Worm (Caenorhabditis elegans) whole organism, L4 larva: ENCODE measurements around the gene T27A8.2.

ENCODE experiments used
- R02D3.7 ChIP-seq: fragments of 150-350 bp; sonication (generic microtip); optimal IDR thresholded peaks from 3 replicates; lab custom pipeline; 2014; ENCODE audit warnings: missing biosample characterization, missing genetic modification characterization
- T20F7.1 ChIP-seq: fragments of 200-800 bp; sonication (Bioruptor generic); optimal IDR thresholded peaks from 2 replicates; lab custom pipeline; 2018; ENCODE audit warnings: mild to moderate bottlenecking, missing genetic modification characterization, missing compliant biosample characterization
- ZK337.2 ChIP-seq: fragments of 200-800 bp; sonication (Bioruptor generic); IDR thresholded peaks from 2 replicates; pipeline ENCODE4 v1.3.6; 2022; ENCODE audit warnings: missing genetic modification reagents, missing genetic modification characterization, missing compliant biosample characterization
- ZK546.5 ChIP-seq, 2 experiments: sonication (generic microtip); optimal IDR thresholded peaks; 2 replicates each; lab custom pipeline; 2017; ENCODE audit warnings: missing biosample characterization in 2 of 2, missing genetic modification characterization in 2 of 2
- aha-1 ChIP-seq: fragments of 150-350 bp; peaks from one replicate; lab custom pipeline; 2014; ENCODE audit warnings: missing biosample characterization, missing genetic modification characterization
- ama-1 ChIP-seq: fragments of 150-350 bp; optimal IDR thresholded peaks from 2 replicates; lab custom pipeline; 2014; ENCODE audit warnings: inconsistent platforms, mixed read lengths
- ceh-20 ChIP-seq: fragments of 200-800 bp; sonication (Bioruptor generic); IDR thresholded peaks from 2 replicates; pipeline ENCODE4 v1.3.6; 2022; ENCODE audit warnings: missing genetic modification reagents, missing genetic modification characterization, missing compliant biosample characterization
- ceh-28 ChIP-seq: fragments of 150-350 bp; optimal IDR thresholded peaks from 2 replicates; lab custom pipeline; 2014; ENCODE audit warnings: missing biosample characterization, missing genetic modification reagents, missing genetic modification characterization
- ceh-62 ChIP-seq: sonication (generic microtip); optimal IDR thresholded peaks from 2 replicates; lab custom pipeline; 2017; ENCODE audit warnings: missing biosample characterization, missing genetic modification characterization
- ceh-82 ChIP-seq: sonication (generic microtip); optimal IDR thresholded peaks from 2 replicates; lab custom pipeline; 2017; ENCODE audit warnings: missing biosample characterization, missing genetic modification characterization
- ces-1 ChIP-seq: fragments of 150-350 bp; sonication (generic microtip); optimal IDR thresholded peaks from 4 replicates; lab custom pipeline; 2014; ENCODE audit warnings: missing biosample characterization, missing genetic modification reagents, missing genetic modification characterization
- cey-2 ChIP-seq: sonication (generic microtip); optimal IDR thresholded peaks from 3 replicates; lab custom pipeline; 2017; ENCODE audit warnings: missing genetic modification characterization, mild to moderate bottlenecking, missing compliant biosample characterization, antibody characterized with exemption, borderline replicate concordance; ENCODE audit not compliant: insufficient read depth
- daf-12 ChIP-seq: fragments of 150-350 bp; optimal IDR thresholded peaks from 2 replicates; lab custom pipeline; 2014; ENCODE audit warnings: missing biosample characterization, missing genetic modification reagents, missing genetic modification characterization
- daf-16 ChIP-seq, 3 experiments: sonication (generic microtip); optimal IDR thresholded peaks; 2 replicates each; lab custom pipeline; 2016 to 2017; ENCODE audit warnings: missing genetic modification characterization in 3 of 3, missing genetic modification reagents in 3 of 3, mild to moderate bottlenecking in 2 of 3, missing compliant biosample characterization in 2 of 3, missing biosample characterization in 1 of 3, moderate library complexity in 1 of 3
- daf-8 ChIP-seq: fragments of 200-800 bp; sonication (Bioruptor generic); IDR thresholded peaks from 2 replicates; pipeline ENCODE4 v1.3.6; 2022; ENCODE audit warnings: missing genetic modification characterization, missing compliant biosample characterization
- dmd-6 ChIP-seq: fragments of 200-800 bp; sonication (Bioruptor generic); IDR thresholded peaks from 2 replicates; pipeline ENCODE4 v1.3.6; 2022; ENCODE audit warnings: missing genetic modification reagents, missing genetic modification characterization, missing compliant biosample characterization
- dmd-8 ChIP-seq: fragments of 200-800 bp; sonication (Bioruptor generic); IDR thresholded peaks from 2 replicates; pipeline ENCODE4 v1.3.6; 2022; ENCODE audit warnings: missing genetic modification characterization, missing compliant biosample characterization
- duxl-1 ChIP-seq: sonication (generic microtip); optimal IDR thresholded peaks from 2 replicates; lab custom pipeline; 2016; ENCODE audit warnings: mild to moderate bottlenecking, missing genetic modification characterization, moderate library complexity, missing compliant biosample characterization; ENCODE audit not compliant: poor library complexity
- dve-1 ChIP-seq: sonication (generic microtip); optimal IDR thresholded peaks from 2 replicates; lab custom pipeline; 2017; ENCODE audit warnings: antibody characterized with exemption, mild to moderate bottlenecking, missing genetic modification characterization, missing compliant biosample characterization; ENCODE audit not compliant: insufficient read depth
- egl-43 ChIP-seq: fragments of 200-800 bp; sonication (Bioruptor generic); IDR thresholded peaks from 2 replicates; pipeline ENCODE4 v1.3.6; 2022; ENCODE audit warnings: missing genetic modification reagents, missing genetic modification characterization, missing compliant biosample characterization
- gei-8 ChIP-seq: fragments of 200-800 bp; sonication (Bioruptor generic); optimal IDR thresholded peaks from 2 replicates; lab custom pipeline; 2018; ENCODE audit warnings: mild to moderate bottlenecking, missing genetic modification characterization, missing compliant biosample characterization
- hlh-30 ChIP-seq: sonication (generic microtip); optimal IDR thresholded peaks from 2 replicates; lab custom pipeline; 2017; ENCODE audit warnings: antibody characterized with exemption, mild to moderate bottlenecking, missing genetic modification characterization, missing compliant biosample characterization; ENCODE audit not compliant: insufficient read depth
- hmg-1.1 ChIP-seq: fragments of 200-800 bp; sonication (Bioruptor generic); IDR thresholded peaks from 2 replicates; pipeline ENCODE4 v1.3.6; 2022; ENCODE audit warnings: missing genetic modification reagents, missing genetic modification characterization, missing compliant biosample characterization
- lin-15B ChIP-seq: fragments of 150-350 bp; sonication (generic microtip); optimal IDR thresholded peaks from 3 replicates; lab custom pipeline; 2014; ENCODE audit warnings: missing biosample characterization, missing genetic modification characterization
- lin-38 ChIP-seq: fragments of 200-800 bp; sonication (Bioruptor generic); IDR thresholded peaks from 2 replicates; pipeline ENCODE4 v1.3.6; 2022; ENCODE audit warnings: missing genetic modification reagents, missing genetic modification characterization, missing compliant biosample characterization
- lin-39 ChIP-seq: fragments of 150-350 bp; optimal IDR thresholded peaks from 2 replicates; lab custom pipeline; 2014; ENCODE audit warnings: missing biosample characterization, missing genetic modification reagents, missing genetic modification characterization
- lir-3 ChIP-seq: sonication (generic microtip); optimal IDR thresholded peaks from 2 replicates; lab custom pipeline; 2016; ENCODE audit warnings: mild to moderate bottlenecking, missing genetic modification characterization, missing compliant biosample characterization
- lsy-2 ChIP-seq, 2 experiments: fragments of 150-350 bp in 1 of 2; sonication (generic microtip) in 1 of 2; optimal IDR thresholded peaks; 2 replicates each; lab custom pipeline; 2014 to 2017; ENCODE audit warnings: missing biosample characterization in 2 of 2, missing genetic modification characterization in 2 of 2
- madf-9 ChIP-seq: fragments of 200-800 bp; sonication (Bioruptor generic); conservative IDR thresholded peaks from 2 replicates; pipeline ENCODE4 v1.3.6; 2022; ENCODE audit warnings: missing genetic modification reagents, missing genetic modification characterization, missing compliant biosample characterization
- mdl-1 ChIP-seq, 2 experiments: fragments of 150-350 bp in 1 of 2; sonication (generic microtip) in 1 of 2; optimal IDR thresholded peaks; 2 replicates each; lab custom pipeline; 2014 to 2017; ENCODE audit warnings: missing biosample characterization in 2 of 2, missing genetic modification characterization in 2 of 2
- mep-1 ChIP-seq: fragments of 150-350 bp; sonication (generic microtip); optimal IDR thresholded peaks from 3 replicates; lab custom pipeline; 2014; ENCODE audit warnings: missing biosample characterization, missing genetic modification characterization
- mes-2 ChIP-seq: sonication (generic microtip); optimal IDR thresholded peaks from 2 replicates; lab custom pipeline; 2016; ENCODE audit warnings: missing genotype, mild to moderate bottlenecking, missing genetic modification characterization, missing compliant biosample characterization; ENCODE audit not compliant: poor library complexity, severe bottlenecking
- mxl-2 ChIP-seq: fragments of 200-800 bp; sonication (Bioruptor generic); conservative IDR thresholded peaks from 2 replicates; pipeline ENCODE4 v1.3.6; 2022; ENCODE audit warnings: missing genetic modification reagents, missing genetic modification characterization, missing compliant biosample characterization
- nhr-111 ChIP-seq: fragments of 200-800 bp; sonication (Bioruptor generic); optimal IDR thresholded peaks from 2 replicates; lab custom pipeline; 2018; ENCODE audit warnings: mild to moderate bottlenecking, missing genetic modification characterization, missing compliant biosample characterization
- nhr-28 ChIP-seq: fragments of 150-350 bp; optimal IDR thresholded peaks from 2 replicates; lab custom pipeline; 2014; ENCODE audit warnings: missing biosample characterization, missing genetic modification characterization
- nhr-42 ChIP-seq: fragments of 200-800 bp; sonication (Bioruptor generic); IDR thresholded peaks from 2 replicates; pipeline ENCODE4 v1.3.6; 2022; ENCODE audit warnings: missing genetic modification characterization, missing compliant biosample characterization
- nhr-6 ChIP-seq: fragments of 150-350 bp; optimal IDR thresholded peaks from 2 replicates; lab custom pipeline; 2014; ENCODE audit warnings: missing biosample characterization, missing genetic modification characterization
- nhr-76 ChIP-seq: fragments of 150-350 bp; optimal IDR thresholded peaks from 2 replicates; lab custom pipeline; 2014; ENCODE audit warnings: missing biosample characterization, missing genetic modification characterization
- pha-4 ChIP-seq, 2 experiments: fragments of 150-350 bp in 1 of 2; fragments of 200-800 bp in 1 of 2; sonication (Bioruptor generic) in 1 of 2; IDR thresholded peaks in 1 of 2; optimal IDR thresholded peaks in 1 of 2; 2 replicates each; pipeline versions ENCODE4 v1.3.6 to Lab custom; 2014 to 2022; ENCODE audit warnings: missing genetic modification characterization in 2 of 2, missing genetic modification reagents in 2 of 2, missing biosample characterization in 1 of 2, missing compliant biosample characterization in 1 of 2
- php-3 ChIP-seq: fragments of 200-800 bp; sonication (Bioruptor generic); IDR thresholded peaks from 2 replicates; pipeline ENCODE4 v1.3.6; 2022; ENCODE audit warnings: missing genetic modification reagents, missing genetic modification characterization, missing compliant biosample characterization
- set-16 ChIP-seq: fragments of 200-800 bp; sonication (Bioruptor generic); IDR thresholded peaks from 2 replicates; pipeline ENCODE4 v1.3.6; 2022; ENCODE audit warnings: missing genetic modification reagents, missing genetic modification characterization, missing compliant biosample characterization
- snpc-4 ChIP-seq: fragments of 150-350 bp; optimal IDR thresholded peaks from 2 replicates; lab custom pipeline; 2014; ENCODE audit warnings: missing biosample characterization, missing genetic modification characterization
- spr-1 ChIP-seq: sonication (generic microtip); optimal IDR thresholded peaks from 2 replicates; lab custom pipeline; 2016; ENCODE audit warnings: mild to moderate bottlenecking, missing genetic modification characterization, missing compliant biosample characterization
- tag-97 ChIP-seq: fragments of 200-800 bp; sonication (Bioruptor generic); IDR thresholded peaks from 2 replicates; pipeline ENCODE4 v1.3.6; 2022; ENCODE audit warnings: missing genetic modification characterization, missing compliant biosample characterization
- vab-7 ChIP-seq: fragments of 200-800 bp; sonication (Bioruptor generic); IDR thresholded peaks from 2 replicates; pipeline ENCODE4 v1.3.6; 2022; ENCODE audit warnings: missing genetic modification reagents, missing genetic modification characterization, missing compliant biosample characterization
- zfp-3 ChIP-seq: fragments of 200-800 bp; sonication (Bioruptor generic); conservative IDR thresholded peaks from 2 replicates; pipeline ENCODE4 v1.3.6; 2022; ENCODE audit warnings: missing genetic modification reagents, missing genetic modification characterization, missing compliant biosample characterization
- zip-2 ChIP-seq: fragments of 150-350 bp; optimal IDR thresholded peaks from 2 replicates; lab custom pipeline; 2014; ENCODE audit warnings: missing biosample characterization, missing genetic modification characterization

Gene T27A8.2

ce11 chrX:16028980-16029379 lies 29.8 kb downstream of the T27A8.2 start:
- TF ChIP-seq lin-15B (no peak), set-16 (peak; percentile 78), gei-8 (GFP tag; lab: Kevin White, UChicago) (no peak), ZK337.2 (GFP tag; lab: Robert Waterston, UW) (no peak), daf-8 (no peak), hmg-1.1 (GFP tag; lab: Robert Waterston, UW) (no peak), madf-9 (GFP tag; lab: Robert Waterston, UW) (no peak)

ce11 chrX:16024558-16024957 lies 34.2 kb downstream of the T27A8.2 start:
- TF ChIP-seq ama-1 = no peak
- peak; percentile 82 for TF ChIP-seq mep-1
- 0 out of 2 replicates have a peak, but pooled peaks have one; percentile 44 for TF ChIP-seq nhr-42 (GFP tag; lab: Robert Waterston, UW)
- TF ChIP-seq dve-1 = peak; percentile 88
- TF ChIP-seq daf-16 (GFP tag; optimal IDR thresholded peaks at IDR 0.05; lab: Kevin White, UChicago) = peak; percentile 57 to 64
- peak; percentile 76 for TF ChIP-seq daf-16 (tag; optimal IDR thresholded peaks at IDR 0.05; lab: Kevin White, UChicago)
- TF ChIP-seq zfp-3 (GFP tag; lab: Robert Waterston, UW) = no peak
- peak; percentile 85 to 94 for TF ChIP-seq mdl-1 (tag; optimal IDR thresholded peaks at IDR 0.05; lab: Kevin White, UChicago)
- TF ChIP-seq madf-9 (GFP tag; lab: Robert Waterston, UW) = 0 out of 2 replicates have a peak, but pooled peaks have one; percentile 44
- TF ChIP-seq hlh-30 (tag; lab: Kevin White, UChicago) = peak; percentile 81
- no peak for TF ChIP-seq daf-12
- no peak for TF ChIP-seq mxl-2
- TF ChIP-seq nhr-76 (tag; lab: Kevin White, UChicago) = no peak
- no peak for TF ChIP-seq ces-1 (GFP tag; lab: Kevin White, UChicago)
- no peak for TF ChIP-seq egl-43
- TF ChIP-seq gei-8 (GFP tag; lab: Kevin White, UChicago) = peak; percentile 69
- no peak for TF ChIP-seq daf-8
- peak; percentile 75 for TF ChIP-seq spr-1 (tag; lab: Kevin White, UChicago)
- TF ChIP-seq ceh-82 (tag; lab: Kevin White, UChicago) = no peak
- TF ChIP-seq ZK546.5 (tag; optimal IDR thresholded peaks at IDR 0.05; lab: Kevin White, UChicago) = no peak
- TF ChIP-seq snpc-4 (tag; lab: Kevin White, UChicago) = no peak
- TF ChIP-seq dmd-6 (GFP tag; lab: Robert Waterston, UW) = peak; percentile 90
- no peak for TF ChIP-seq cey-2 (tag; lab: Kevin White, UChicago)
- TF ChIP-seq ZK337.2 (GFP tag; lab: Robert Waterston, UW) = 0 out of 2 replicates have a peak, but pooled peaks have one; percentile 13
- peak; percentile 56 for TF ChIP-seq T20F7.1
- no peak for TF ChIP-seq nhr-111 (GFP tag; lab: Kevin White, UChicago)
- TF ChIP-seq dmd-8 = no peak
- TF ChIP-seq pha-4 (GFP tag; IDR thresholded peaks at IDR 0.05; lab: Robert Waterston, UW) = peak; percentile 61
- no peak for TF ChIP-seq pha-4 (tag; optimal IDR thresholded peaks at IDR 0.05; lab: Kevin White, UChicago)
- no peak for TF ChIP-seq lin-38 (GFP tag; lab: Robert Waterston, UW)
- no peak for TF ChIP-seq zip-2 (tag; lab: Kevin White, UChicago)
- TF ChIP-seq lir-3 (tag; lab: Kevin White, UChicago) = peak; percentile 14
- no peak for TF ChIP-seq tag-97 (GFP tag; lab: Robert Waterston, UW)
- no peak for TF ChIP-seq ceh-62 (tag; lab: Kevin White, UChicago)
- TF ChIP-seq mes-2 = peak; percentile 57
- peak; percentile 92 for TF ChIP-seq hmg-1.1 (GFP tag; lab: Robert Waterston, UW)
- TF ChIP-seq ceh-28 (tag; lab: Kevin White, UChicago) = no peak
- peak; percentile 5 for TF ChIP-seq duxl-1
- peak; percentile 75; the same call in 1 of the 2 replicates for TF ChIP-seq ceh-20 (GFP tag; lab: Robert Waterston, UW)
- TF ChIP-seq nhr-6 = peak; percentile 73
- TF ChIP-seq aha-1 (tag; lab: Kevin White, UChicago) = peak; percentile 84
- TF ChIP-seq php-3 = peak; percentile 73
- TF ChIP-seq R02D3.7 (tag; lab: Kevin White, UChicago) = no peak
- peak; percentile 89 for TF ChIP-seq nhr-28 (tag; lab: Kevin White, UChicago)
- TF ChIP-seq lsy-2 (tag; optimal IDR thresholded peaks at IDR 0.05; lab: Kevin White, UChicago) = peak; percentile 69 to 71
- no peak for TF ChIP-seq vab-7
- TF ChIP-seq lin-39 (tag; lab: Kevin White, UChicago) = no peak
